Worm (Caenorhabditis elegans) whole organism, young adult: ENCODE results near the gene D2024.5.
A peak's percentile ranks its signal among the peaks of the same experiment; 100 is the strongest.

ENCODE experiments used
- B0336.3 ChIP-seq: fragments of 200-800 bp; sonication (Bioruptor generic); IDR thresholded peaks from 2 replicates; pipeline ENCODE4 v1.3.6; 2022; ENCODE audit warnings: missing genetic modification characterization, missing compliant biosample characterization
- F52B5.7 ChIP-seq: sonication (generic microtip); optimal IDR thresholded peaks from 2 replicates; lab custom pipeline; 2016; ENCODE audit warnings: mild to moderate bottlenecking, missing genetic modification characterization, missing compliant biosample characterization
- F55B11.4 ChIP-seq: sonication (generic microtip); optimal IDR thresholded peaks from 2 replicates; lab custom pipeline; 2016; ENCODE audit warnings: missing compliant biosample characterization, missing genetic modification characterization, borderline replicate concordance; ENCODE audit not compliant: insufficient read depth
- F57A8.1 ChIP-seq: fragments of 200-800 bp; sonication (Bioruptor generic); optimal IDR thresholded peaks from 2 replicates; lab custom pipeline; 2018; ENCODE audit warnings: mild to moderate bottlenecking, missing genetic modification characterization, moderate library complexity, missing compliant biosample characterization
- F57C9.4 ChIP-seq: sonication (generic microtip); optimal IDR thresholded peaks from 2 replicates; lab custom pipeline; 2017; ENCODE audit warnings: mild to moderate bottlenecking, missing genetic modification characterization, missing compliant biosample characterization
- K11D2.4 ChIP-seq: fragments of 200-800 bp; sonication (Bioruptor generic); IDR thresholded peaks from 2 replicates; pipeline ENCODE4 v1.3.6; 2022; ENCODE audit warnings: missing genetic modification reagents, missing genetic modification characterization, missing compliant biosample characterization
- K12H6.12 ChIP-seq: fragments of 200-800 bp; sonication (Bioruptor generic); optimal IDR thresholded peaks from 2 replicates; lab custom pipeline; 2018; ENCODE audit warnings: mild to moderate bottlenecking, missing genetic modification characterization, missing compliant biosample characterization
- Y53G8AR.9 ChIP-seq: fragments of 200-800 bp; sonication (Bioruptor generic); conservative IDR thresholded peaks from 2 replicates; pipeline ENCODE4 v1.3.6; 2022; ENCODE audit warnings: missing genetic modification reagents, missing genetic modification characterization, missing compliant biosample characterization
- akir-1 ChIP-seq: fragments of 200-800 bp; sonication (Bioruptor generic); optimal IDR thresholded peaks from 2 replicates; lab custom pipeline; 2018; ENCODE audit warnings: mild to moderate bottlenecking, missing genetic modification characterization, moderate library complexity, missing compliant biosample characterization
- athp-1 ChIP-seq: sonication (generic microtip); optimal IDR thresholded peaks from 2 replicates; lab custom pipeline; 2017; ENCODE audit warnings: mild to moderate bottlenecking, missing genetic modification characterization, missing compliant biosample characterization
- attf-5 ChIP-seq: fragments of 200-800 bp; sonication (Bioruptor generic); optimal IDR thresholded peaks from 2 replicates; lab custom pipeline; 2018; ENCODE audit warnings: mild to moderate bottlenecking, missing genetic modification characterization, missing compliant biosample characterization
- cebp-1 ChIP-seq, 2 experiments: fragments of 200-800 bp in 1 of 2; sonication (Bioruptor generic) in 1 of 2; sonication (generic microtip) in 1 of 2; IDR thresholded peaks in 1 of 2; optimal IDR thresholded peaks in 1 of 2; 2 replicates each; pipeline versions ENCODE4 v1.3.6 to Lab custom; 2017 to 2022; ENCODE audit warnings: missing compliant biosample characterization in 2 of 2, missing genetic modification characterization in 2 of 2, mild to moderate bottlenecking in 1 of 2, missing genetic modification reagents in 1 of 2, moderate library complexity in 1 of 2
- die-1 ChIP-seq: sonication (generic microtip); optimal IDR thresholded peaks from 2 replicates; lab custom pipeline; 2016; ENCODE audit warnings: missing genotype, mild to moderate bottlenecking, missing genetic modification characterization, missing compliant biosample characterization
- dox-1 ChIP-seq: fragments of 200-800 bp; sonication (Bioruptor generic); IDR thresholded peaks from 2 replicates; pipeline ENCODE4 v1.3.6; 2022; ENCODE audit warnings: missing genetic modification reagents, missing genetic modification characterization, missing compliant biosample characterization
- dpff-1 ChIP-seq: sonication (generic microtip); optimal IDR thresholded peaks from 2 replicates; lab custom pipeline; 2017; ENCODE audit warnings: mild to moderate bottlenecking, missing genetic modification characterization, missing compliant biosample characterization
- hmg-1.2 ChIP-seq: fragments of 200-800 bp; sonication (Bioruptor generic); IDR thresholded peaks from 2 replicates; pipeline ENCODE4 v1.3.6; 2022; ENCODE audit warnings: missing genetic modification reagents, missing genetic modification characterization, missing compliant biosample characterization
- hsf-1 ChIP-seq: fragments of 200-800 bp; sonication (Bioruptor generic); IDR thresholded peaks from 2 replicates; pipeline ENCODE4 v1.3.6; 2022; ENCODE audit warnings: missing genetic modification reagents, missing genetic modification characterization, missing compliant biosample characterization
- let-607 ChIP-seq, 2 experiments: fragments of 200-800 bp in 1 of 2; sonication (Bioruptor generic) in 1 of 2; sonication (generic microtip) in 1 of 2; optimal IDR thresholded peaks; 2 replicates each; lab custom pipeline; 2016 to 2018; ENCODE audit warnings: mild to moderate bottlenecking in 2 of 2, missing compliant biosample characterization in 2 of 2, missing genetic modification characterization in 2 of 2, moderate library complexity in 2 of 2, missing genotype in 1 of 2
- lin-40 ChIP-seq: sonication (generic microtip); optimal IDR thresholded peaks from 2 replicates; lab custom pipeline; 2016; ENCODE audit warnings: missing genetic modification characterization, mild to moderate bottlenecking, missing compliant biosample characterization, missing genotype, missing genetic modification reagents
- lin-54 ChIP-seq: fragments of 200-800 bp; sonication (Bioruptor generic); optimal IDR thresholded peaks from 2 replicates; lab custom pipeline; 2018; ENCODE audit warnings: mild to moderate bottlenecking, missing genetic modification characterization, missing compliant biosample characterization
- lsl-1 ChIP-seq: fragments of 200-800 bp; sonication (Bioruptor generic); optimal IDR thresholded peaks from 2 replicates; lab custom pipeline; 2018; ENCODE audit warnings: mild to moderate bottlenecking, missing genetic modification characterization, moderate library complexity, missing compliant biosample characterization
- lsy-27 ChIP-seq: sonication (generic microtip); optimal IDR thresholded peaks from 2 replicates; lab custom pipeline; 2017; ENCODE audit warnings: missing genetic modification characterization, mild to moderate bottlenecking, missing compliant biosample characterization, antibody characterized with exemption, missing genotype, borderline replicate concordance; ENCODE audit not compliant: insufficient read depth
- madf-6 ChIP-seq: fragments of 200-800 bp; sonication (Bioruptor generic); IDR thresholded peaks from 2 replicates; pipeline ENCODE4 v1.3.6; 2022; ENCODE audit warnings: missing genetic modification reagents, missing genetic modification characterization, missing compliant biosample characterization
- mcd-1 ChIP-seq: fragments of 200-800 bp; sonication (Bioruptor generic); IDR thresholded peaks from 2 replicates; pipeline ENCODE4 v1.3.6; 2022; ENCODE audit warnings: missing genetic modification reagents, missing genetic modification characterization, missing compliant biosample characterization
- nfyb-1 ChIP-seq: fragments of 200-800 bp; sonication (Bioruptor generic); IDR thresholded peaks from 2 replicates; pipeline ENCODE4 v1.3.6; 2022; ENCODE audit warnings: missing genetic modification reagents, missing genetic modification characterization, missing compliant biosample characterization
- nhr-80 ChIP-seq: sonication (generic microtip); optimal IDR thresholded peaks from 2 replicates; lab custom pipeline; 2016; ENCODE audit warnings: missing genetic modification characterization, missing compliant biosample characterization
- nhr-90 ChIP-seq: sonication (generic microtip); optimal IDR thresholded peaks from 2 replicates; lab custom pipeline; 2016; ENCODE audit warnings: missing genotype, mild to moderate bottlenecking, missing genetic modification characterization, missing compliant biosample characterization
- rcor-1 ChIP-seq: fragments of 200-800 bp; sonication (Bioruptor generic); IDR thresholded peaks from 2 replicates; pipeline ENCODE4 v1.3.6; 2022; ENCODE audit warnings: missing genetic modification reagents, missing genetic modification characterization, missing compliant biosample characterization
- rec-8 ChIP-seq, 2 experiments: sonication (generic microtip); optimal IDR thresholded peaks; 2 replicates each; lab custom pipeline; 2016; ENCODE audit warnings: mild to moderate bottlenecking in 2 of 2, missing genetic modification characterization in 2 of 2, missing genetic modification reagents in 2 of 2, missing genotype in 2 of 2, missing biosample characterization in 1 of 2, missing compliant biosample characterization in 1 of 2, moderate library complexity in 1 of 2
- repo-1 ChIP-seq: sonication (generic microtip); optimal IDR thresholded peaks from 2 replicates; lab custom pipeline; 2017; ENCODE audit warnings: mild to moderate bottlenecking, missing genetic modification characterization, missing compliant biosample characterization
- snpc-4 ChIP-seq, 5 experiments: fragments of 150-350 bp in 1 of 5; sonication (generic microtip) in 4 of 5; optimal IDR thresholded peaks; 2 replicates each; lab custom pipeline; 2014 to 2018; ENCODE audit warnings: missing genetic modification characterization in 5 of 5, missing biosample characterization in 3 of 5, antibody characterized with exemption in 2 of 5, mild to moderate bottlenecking in 2 of 5, missing compliant biosample characterization in 2 of 5, missing genotype in 2 of 5, moderate library complexity in 2 of 5, missing genetic modification reagents in 1 of 5
- unc-62 ChIP-seq: fragments of 150-350 bp; optimal IDR thresholded peaks from 2 replicates; lab custom pipeline; 2014; ENCODE audit warnings: missing biosample characterization, missing genetic modification reagents, missing genetic modification characterization
- zfh-2 ChIP-seq: fragments of 200-800 bp; sonication (Bioruptor generic); conservative IDR thresholded peaks from 2 replicates; pipeline ENCODE4 v1.3.6; 2022; ENCODE audit warnings: missing genetic modification reagents, missing genetic modification characterization, missing compliant biosample characterization
- ztf-18 ChIP-seq: sonication (generic microtip); optimal IDR thresholded peaks from 2 replicates; lab custom pipeline; 2016; ENCODE audit warnings: missing genotype, mild to moderate bottlenecking, missing genetic modification characterization, missing compliant biosample characterization

D2024.5 gene

DNA sequence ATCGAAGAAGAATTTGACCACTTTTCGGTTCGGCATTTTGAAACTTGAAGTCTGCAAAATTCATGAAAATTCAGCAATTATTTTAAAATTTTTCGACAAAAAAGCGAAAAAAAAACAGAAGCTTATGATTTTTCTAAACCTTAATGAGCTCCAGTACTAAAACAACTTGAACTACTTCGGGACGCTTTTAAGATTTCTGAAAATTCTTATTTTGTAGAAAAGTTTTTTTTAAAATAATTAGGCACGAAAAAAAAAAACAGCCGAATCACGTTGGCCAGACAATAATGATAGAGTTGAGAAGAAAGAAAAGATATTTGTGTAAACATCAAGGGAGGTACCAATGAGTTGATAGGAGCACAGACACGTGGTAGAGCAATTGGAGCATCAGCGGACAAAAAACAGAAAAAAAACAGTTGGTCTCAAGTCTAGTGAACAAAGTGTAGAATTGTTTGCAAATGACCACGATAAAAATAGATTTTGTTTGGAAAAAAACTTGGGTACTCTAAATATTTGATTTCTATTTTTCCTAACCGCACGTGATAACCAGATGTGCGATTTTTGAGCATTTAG is 14.2 kb upstream of the D2024.5 start, which contains the start of gene gstk-2:
TSS of gene gstk-2 (minus strand) at position 51 of the 570 bp plus-strand sequence.
- no peak for TF ChIP-seq mcd-1 (GFP tag; lab: Robert Waterston, UW)

DNA sequence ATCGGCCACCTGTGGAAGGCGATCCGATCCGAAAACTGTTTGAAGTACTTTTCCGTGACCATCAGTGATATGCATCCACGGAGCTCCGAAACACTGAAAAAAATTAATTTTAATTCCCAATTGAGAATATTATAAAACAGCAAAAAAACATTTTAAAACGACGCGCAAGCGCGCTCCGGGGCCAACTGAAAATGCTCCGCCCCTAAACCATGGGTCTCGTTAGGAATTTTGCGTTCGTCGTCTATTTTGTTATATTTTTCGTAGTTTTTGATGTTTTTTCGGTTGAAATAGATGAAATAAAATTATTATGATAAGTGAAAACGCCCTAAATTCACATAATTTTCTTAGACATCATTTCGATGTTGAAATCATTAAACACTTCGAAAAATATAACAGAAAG is 12.5 kb upstream of the D2024.5 start:
- TF ChIP-seq attf-5 (GFP tag; lab: Kevin White, UChicago): no peak
- TF ChIP-seq athp-1 (tag; lab: Kevin White, UChicago): no peak
- TF ChIP-seq F52B5.7 (tag; lab: Kevin White, UChicago): peak; percentile 59
- TF ChIP-seq cebp-1 (GFP tag; IDR thresholded peaks at IDR 0.05; lab: Robert Waterston, UW): no peak
- peak; percentile 27 for TF ChIP-seq cebp-1 (tag; optimal IDR thresholded peaks at IDR 0.05; lab: Kevin White, UChicago)
- TF ChIP-seq dpff-1 (tag; lab: Kevin White, UChicago): peak; percentile 53
- no peak for TF ChIP-seq F57A8.1 (GFP tag; lab: Kevin White, UChicago)
- TF ChIP-seq Y53G8AR.9: 0 out of 2 replicates have a peak, but pooled peaks have one; percentile 45
- TF ChIP-seq madf-6 (GFP tag; lab: Robert Waterston, UW): peak; percentile 18; the same call in 1 of the 2 replicates
- peak; percentile 58; the same call in 1 of the 2 replicates for TF ChIP-seq hsf-1 (GFP tag; lab: Robert Waterston, UW)
- TF ChIP-seq snpc-4 (GFP tag; optimal IDR thresholded peaks at IDR 0.05; lab: Kevin White, UChicago): no peak
- peak in 1 of 4 experiments; percentile 29 for TF ChIP-seq snpc-4 (tag; optimal IDR thresholded peaks at IDR 0.05; lab: Kevin White, UChicago)
- TF ChIP-seq, all 124 proteins: peak for 7

DNA sequence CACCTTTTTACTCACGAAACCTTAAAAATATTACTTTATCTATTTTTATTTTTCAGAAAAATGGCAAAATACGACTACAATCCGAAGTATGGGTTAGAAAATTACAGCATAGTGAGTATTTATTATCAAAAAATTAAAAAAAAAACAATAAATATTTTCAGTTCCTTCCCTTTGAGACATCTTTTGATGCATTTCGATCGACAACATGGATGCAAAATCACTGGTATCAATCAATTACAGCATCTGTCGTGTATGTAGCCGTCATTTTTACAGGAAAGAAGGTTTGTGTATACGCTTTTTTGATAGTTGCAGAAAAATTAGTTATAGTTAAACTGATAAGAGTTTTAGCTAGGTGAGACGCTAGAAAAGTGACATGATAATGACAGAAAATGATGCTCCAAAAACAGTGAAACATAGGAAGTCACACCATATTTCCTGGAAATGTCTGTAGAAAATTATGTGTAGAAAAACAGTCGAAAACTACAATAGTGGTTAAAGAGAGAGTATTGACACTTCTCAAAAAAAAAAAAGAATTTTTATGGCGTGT is 9.6 kb upstream of the D2024.5 start, which contains the start of gene elo-3:
TSS of gene elo-3 (plus strand) at position 51 of the 547 bp plus-strand sequence.
- 0 out of 2 replicates have a peak, but pooled peaks have one; percentile 26 for TF ChIP-seq nfyb-1 (GFP tag; lab: Robert Waterston, UW)
- no peak for TF ChIP-seq nhr-90 (tag; lab: Kevin White, UChicago)
- peak; percentile 83 for TF ChIP-seq nhr-80 (tag; lab: Kevin White, UChicago)
- TF ChIP-seq let-607 (tag; optimal IDR thresholded peaks at IDR 0.05; lab: Kevin White, UChicago): peak in 1 of 2 experiments; percentile 3

DNA sequence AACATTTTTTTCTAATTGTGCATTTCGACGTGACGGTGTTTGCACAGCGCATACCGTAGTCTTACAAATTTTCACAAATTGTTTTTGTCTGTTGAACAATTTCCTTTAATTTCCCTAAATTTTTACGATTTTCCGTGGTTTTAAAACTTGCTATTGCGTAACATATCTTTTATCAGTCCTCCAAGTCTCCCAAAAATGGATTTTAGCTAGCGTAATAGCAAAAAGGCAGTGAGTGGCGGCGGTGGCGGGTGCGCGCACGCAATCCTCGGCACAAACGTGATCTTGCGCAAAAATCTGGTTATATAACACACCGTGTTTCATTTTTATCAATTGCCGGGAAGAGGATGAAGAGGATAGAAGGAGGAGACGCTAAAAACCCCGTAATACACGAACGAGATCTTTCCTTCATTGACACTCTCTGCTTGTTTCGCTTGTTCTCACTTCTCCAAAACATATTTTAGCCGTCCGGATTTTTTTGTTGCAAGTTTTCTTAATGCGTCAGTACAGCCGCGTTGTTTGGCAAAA is 8.2 kb upstream of the D2024.5 start:
- TF ChIP-seq dox-1 (GFP tag; lab: Robert Waterston, UW) (peak; percentile 25; the same call in 1 of the 2 replicates), lsl-1 (GFP tag; lab: Kevin White, UChicago) (peak; percentile 21), F57C9.4 (tag; lab: Kevin White, UChicago) (peak; percentile 14), die-1 (no peak)

DNA sequence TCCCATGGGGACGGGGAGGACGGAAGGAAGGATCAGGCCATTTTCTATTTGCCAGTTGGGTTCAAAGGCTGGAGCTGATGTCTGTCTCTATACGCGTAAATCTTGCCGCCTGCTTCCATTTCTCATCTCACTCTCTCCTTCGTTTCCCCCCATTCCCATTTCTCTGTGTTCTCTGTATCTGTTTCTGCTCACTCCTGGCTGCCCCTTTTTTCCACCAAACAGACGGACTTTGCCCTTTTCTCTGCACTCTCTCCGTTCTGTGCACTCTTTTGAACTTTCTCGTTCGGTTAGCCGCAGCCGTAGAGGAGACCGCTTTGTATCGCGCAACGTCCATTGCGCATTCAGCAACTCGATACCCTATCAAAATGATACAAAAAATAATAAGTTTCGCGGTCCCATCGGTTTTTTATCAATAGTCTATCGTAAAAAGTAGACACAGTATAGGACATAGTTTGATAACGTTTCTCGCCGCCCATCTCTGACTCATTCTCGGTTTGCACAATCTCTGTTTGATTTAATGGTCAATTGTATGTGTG is 7.3 kb upstream of the D2024.5 start:
- TF ChIP-seq K11D2.4 (GFP tag; lab: Robert Waterston, UW): 0 out of 2 replicates have a peak, but pooled peaks have one; percentile 50
- peak; percentile 52 for TF ChIP-seq attf-5 (GFP tag; lab: Kevin White, UChicago)
- TF ChIP-seq ztf-18 (tag; lab: Kevin White, UChicago): peak; percentile 11
- TF ChIP-seq F55B11.4: no peak
- peak; percentile 28 for TF ChIP-seq lin-40 (tag; lab: Kevin White, UChicago)
- TF ChIP-seq lin-54: peak; percentile 31
- peak; percentile 89 for TF ChIP-seq zfh-2 (GFP tag; lab: Robert Waterston, UW)
- TF ChIP-seq hmg-1.2: peak; percentile 82
- no peak for TF ChIP-seq snpc-4 (GFP tag; optimal IDR thresholded peaks at IDR 0.05; lab: Kevin White, UChicago)
- peak in 1 of 4 experiments; percentile 21 for TF ChIP-seq snpc-4 (tag; optimal IDR thresholded peaks at IDR 0.05; lab: Kevin White, UChicago)
- TF ChIP-seq lsy-27 (tag; lab: Kevin White, UChicago): no peak
- peak; percentile 78 for TF ChIP-seq dox-1 (GFP tag; lab: Robert Waterston, UW)
- no peak for TF ChIP-seq cebp-1 (GFP tag; IDR thresholded peaks at IDR 0.05; lab: Robert Waterston, UW)
- TF ChIP-seq cebp-1 (tag; optimal IDR thresholded peaks at IDR 0.05; lab: Kevin White, UChicago): peak; percentile 57
- peak; percentile 9 for TF ChIP-seq repo-1 (tag; lab: Kevin White, UChicago)
- no peak for TF ChIP-seq akir-1 (GFP tag; lab: Kevin White, UChicago)
- peak; percentile 59; the same call in 1 of the 2 replicates for TF ChIP-seq B0336.3 (GFP tag; lab: Robert Waterston, UW)
- peak; percentile 25 for TF ChIP-seq K12H6.12 (tag; lab: Kevin White, UChicago)
- peak in 1 of 2 experiments; percentile 8 for TF ChIP-seq rec-8 (tag; optimal IDR thresholded peaks at IDR 0.05; lab: Kevin White, UChicago)
- no peak for TF ChIP-seq nhr-90 (tag; lab: Kevin White, UChicago)
- no peak for TF ChIP-seq unc-62 (GFP tag; lab: Kevin White, UChicago)
- TF ChIP-seq rcor-1 (GFP tag; lab: Robert Waterston, UW): peak; percentile 26; the same call in 1 of the 2 replicates
- TF ChIP-seq mcd-1 (GFP tag; lab: Robert Waterston, UW): peak; percentile 62
